Fruit fly (Drosophila melanogaster) whole organism, embryonic: ENCODE data around the gene sro.

Source experiments
- Ada2b ChIP-seq: fragments of 200-800 bp; sonication (Bioruptor generic); IDR thresholded peaks from 2 replicates; pipeline ENCODE4 v1.3.6; 2022; ENCODE audit warnings: missing biosample characterization, missing genetic modification characterization
- Atf3 ChIP-seq: fragments of 200-800 bp; sonication (Bioruptor generic); optimal IDR thresholded peaks from 3 replicates; lab custom pipeline; 2016; ENCODE audit warnings: missing biosample characterization, missing genetic modification characterization
- BEAF-32 ChIP-seq: fragments of 200-800 bp; sonication (Bioruptor generic); optimal IDR thresholded peaks from 3 replicates; lab custom pipeline; 2017; ENCODE audit warnings: missing biosample characterization, missing genetic modification characterization, mild to moderate bottlenecking, moderate library complexity, missing genetic modification reagents
- Bdp1 ChIP-seq: fragments of 200-800 bp; sonication (Bioruptor generic); optimal IDR thresholded peaks from 3 replicates; lab custom pipeline; 2016; ENCODE audit warnings: missing biosample characterization, missing genetic modification characterization
- CG11696 ChIP-seq: fragments of 200-800 bp; sonication (Bioruptor generic); IDR thresholded peaks from 2 replicates; pipeline ENCODE4 v1.3.6; 2022; ENCODE audit warnings: missing biosample characterization, missing genetic modification characterization
- CG12391 ChIP-seq: fragments of 200-800 bp; sonication (Bioruptor generic); optimal IDR thresholded peaks from 3 replicates; lab custom pipeline; 2018; ENCODE audit warnings: missing biosample characterization, mild to moderate bottlenecking, missing genetic modification characterization, moderate library complexity
- CG12769 ChIP-seq: fragments of 200-800 bp; sonication (Bioruptor generic); optimal IDR thresholded peaks from 2 replicates; lab custom pipeline; 2019; ENCODE audit warnings: missing biosample characterization, mild to moderate bottlenecking, missing genetic modification characterization, moderate library complexity
- CG12942 ChIP-seq: fragments of 200-800 bp; sonication (Bioruptor generic); optimal IDR thresholded peaks from 3 replicates; lab custom pipeline; 2016; ENCODE audit warnings: missing biosample characterization, missing genetic modification characterization
- CG13287 ChIP-seq: fragments of 200-800 bp; sonication (Bioruptor generic); IDR thresholded peaks from 2 replicates; pipeline ENCODE4 v1.3.6; 2022; ENCODE audit warnings: missing biosample characterization, missing genetic modification characterization; ENCODE audit not compliant: partially characterized antibody
- CG14014 ChIP-seq: fragments of 200-800 bp; sonication (Bioruptor generic); IDR thresholded peaks from 2 replicates; pipeline ENCODE4 v1.3.6; 2022; ENCODE audit warnings: missing biosample characterization, missing genetic modification characterization
- CG1603 ChIP-seq: fragments of 200-800 bp; sonication (Bioruptor generic); optimal IDR thresholded peaks from 2 replicates; lab custom pipeline; 2019; ENCODE audit warnings: missing biosample characterization, mild to moderate bottlenecking, missing genetic modification characterization, moderate library complexity
- CG17912 ChIP-seq: fragments of 200-800 bp; sonication (Bioruptor generic); optimal IDR thresholded peaks from 2 replicates; lab custom pipeline; 2018; ENCODE audit warnings: missing biosample characterization, mild to moderate bottlenecking, missing genetic modification characterization
- CG3726 ChIP-seq: fragments of 200-800 bp; sonication (Bioruptor generic); IDR thresholded peaks from 3 replicates; pipeline ENCODE4, ENCODE4 v1.3.6; 2022; ENCODE audit warnings: missing biosample characterization, missing genetic modification characterization
- CG4282 ChIP-seq: fragments of 200-800 bp; sonication (Bioruptor generic); optimal IDR thresholded peaks from 2 replicates; lab custom pipeline; 2016; ENCODE audit warnings: missing biosample characterization, missing genetic modification characterization
- CG6272 ChIP-seq: fragments of 200-800 bp; sonication (Bioruptor generic); IDR thresholded peaks from 2 replicates; pipeline ENCODE4 v1.3.6; 2022; ENCODE audit warnings: missing biosample characterization, missing genetic modification characterization
- CG6683 ChIP-seq: fragments of 200-800 bp; sonication (Bioruptor generic); optimal IDR thresholded peaks from 2 replicates; lab custom pipeline; 2017; ENCODE audit warnings: missing biosample characterization, mild to moderate bottlenecking, missing genetic modification characterization, missing genetic modification reagents
- CG6813 ChIP-seq: fragments of 200-800 bp; sonication (Bioruptor generic); optimal IDR thresholded peaks from 2 replicates; lab custom pipeline; 2017; ENCODE audit warnings: missing biosample characterization, missing genetic modification characterization, mild to moderate bottlenecking, moderate library complexity, missing genetic modification reagents
- CG8290 ChIP-seq, 3 experiments: fragments of 200-800 bp; sonication (Bioruptor generic); optimal IDR thresholded peaks; 2 replicates each; lab custom pipeline; 2016 to 2019; ENCODE audit warnings: missing biosample characterization in 3 of 3, missing genetic modification characterization in 3 of 3, mild to moderate bottlenecking in 2 of 3, moderate library complexity in 1 of 3
- CG8765 ChIP-seq: fragments of 200-800 bp; sonication (Bioruptor generic); IDR thresholded peaks from 2 replicates; pipeline ENCODE4 v1.3.6; 2022; ENCODE audit warnings: missing biosample characterization, missing genetic modification characterization
- CG9437 ChIP-seq: fragments of 200-800 bp; sonication (Bioruptor generic); optimal IDR thresholded peaks from 2 replicates; lab custom pipeline; 2018; ENCODE audit warnings: missing biosample characterization, mild to moderate bottlenecking, missing genetic modification characterization
- CoRest ChIP-seq: fragments of 200-800 bp; sonication (Bioruptor generic); optimal IDR thresholded peaks from 3 replicates; lab custom pipeline; 2018; ENCODE audit warnings: missing biosample characterization, mild to moderate bottlenecking, missing genetic modification characterization, moderate library complexity
- D ChIP-seq, 2 experiments: fragments of 200-800 bp in 1 of 2; fragments of >200 bp in 1 of 2; sonication (Bioruptor generic) in 1 of 2; optimal IDR thresholded peaks; 2 replicates in 1 of 2; 3 replicates in 1 of 2; lab custom pipeline; 2017; ENCODE audit warnings: mild to moderate bottlenecking in 1 of 2, missing biosample characterization in 1 of 2, missing genetic modification characterization in 1 of 2, missing genetic modification reagents in 1 of 2
- ERR ChIP-seq: fragments of 200-800 bp; sonication (Bioruptor generic); optimal IDR thresholded peaks from 2 replicates; lab custom pipeline; 2016; ENCODE audit warnings: missing biosample characterization, missing genetic modification characterization
- Gug ChIP-seq: fragments of 200-800 bp; sonication (Bioruptor generic); IDR thresholded peaks from 4 replicates; pipeline ENCODE4 v1.3.6; 2022; ENCODE audit warnings: missing biosample characterization, missing genetic modification characterization
- HHEX ChIP-seq: fragments of 200-800 bp; sonication (Bioruptor generic); optimal IDR thresholded peaks from 3 replicates; lab custom pipeline; 2017; ENCODE audit warnings: missing biosample characterization, mild to moderate bottlenecking, missing genetic modification characterization, missing genetic modification reagents
- Hmr ChIP-seq: fragments of 200-800 bp; sonication (Bioruptor generic); optimal IDR thresholded peaks from 3 replicates; lab custom pipeline; 2017; ENCODE audit warnings: mild to moderate bottlenecking, missing biosample characterization, missing genetic modification reagents, missing genetic modification characterization
- Max ChIP-seq: fragments of 200-800 bp; sonication (Bioruptor generic); optimal IDR thresholded peaks from 2 replicates; lab custom pipeline; 2016; ENCODE audit warnings: missing biosample characterization, mild to moderate bottlenecking, missing genetic modification characterization
- Nf-YB ChIP-seq: fragments of 200-800 bp; sonication (Bioruptor generic); optimal IDR thresholded peaks from 3 replicates; lab custom pipeline; 2019; ENCODE audit warnings: missing biosample characterization, mild to moderate bottlenecking, missing genetic modification characterization, moderate library complexity
- Sin3A ChIP-seq: fragments of >200 bp; optimal IDR thresholded peaks from 2 replicates; lab custom pipeline; 2018
- Sry-δ ChIP-seq: fragments of 200-800 bp; sonication (Bioruptor generic); optimal IDR thresholded peaks from 2 replicates; lab custom pipeline; 2016; ENCODE audit warnings: missing biosample characterization, missing genetic modification characterization
- bigmax ChIP-seq: fragments of 200-800 bp; sonication (Bioruptor generic); optimal IDR thresholded peaks from 2 replicates; lab custom pipeline; 2018; ENCODE audit warnings: missing biosample characterization, mild to moderate bottlenecking, missing genetic modification characterization
- btn ChIP-seq: fragments of 200-800 bp; sonication (Bioruptor generic); optimal IDR thresholded peaks from 2 replicates; lab custom pipeline; 2016; ENCODE audit warnings: missing biosample characterization, missing genetic modification characterization
- caup ChIP-seq: fragments of 200-800 bp; sonication (Bioruptor generic); optimal IDR thresholded peaks from 3 replicates; lab custom pipeline; 2017; ENCODE audit warnings: missing biosample characterization, mild to moderate bottlenecking, missing genetic modification characterization, moderate library complexity; ENCODE audit not compliant: severe bottlenecking
- chm ChIP-seq: fragments of 200-800 bp; sonication (Bioruptor generic); IDR thresholded peaks from 2 replicates; pipeline ENCODE4 v1.3.6; 2022; ENCODE audit warnings: missing biosample characterization, missing genetic modification characterization
- chn ChIP-seq: fragments of 200-800 bp; sonication (Bioruptor generic); optimal IDR thresholded peaks from 2 replicates; lab custom pipeline; 2016; ENCODE audit warnings: missing biosample characterization, missing genetic modification characterization
- ci ChIP-seq: fragments of 200-800 bp; sonication (Bioruptor generic); IDR thresholded peaks from 3 replicates; pipeline ENCODE4 v1.3.6; 2022; ENCODE audit warnings: missing biosample characterization, missing genetic modification characterization
- kah ChIP-seq: fragments of 200-800 bp; sonication (Bioruptor generic); optimal IDR thresholded peaks from 2 replicates; lab custom pipeline; 2018; ENCODE audit warnings: missing biosample characterization, mild to moderate bottlenecking, missing genetic modification characterization
- pb ChIP-seq: fragments of 200-800 bp; sonication (Bioruptor generic); optimal IDR thresholded peaks from 3 replicates; lab custom pipeline; 2016; ENCODE audit warnings: missing biosample characterization, missing genetic modification characterization
- pfk ChIP-seq: fragments of 200-800 bp; sonication (Bioruptor generic); optimal IDR thresholded peaks from 2 replicates; lab custom pipeline; 2018; ENCODE audit warnings: missing biosample characterization, mild to moderate bottlenecking, missing genetic modification characterization, moderate library complexity
- pho ChIP-seq: fragments of 200-800 bp; sonication (Bioruptor generic); optimal IDR thresholded peaks from 2 replicates; lab custom pipeline; 2016; ENCODE audit warnings: missing biosample characterization, missing genetic modification characterization
- phol ChIP-seq: fragments of 200-800 bp; sonication (Bioruptor generic); optimal IDR thresholded peaks from 3 replicates; lab custom pipeline; 2018; ENCODE audit warnings: missing biosample characterization, mild to moderate bottlenecking, missing genetic modification characterization, moderate library complexity
- pita ChIP-seq: fragments of 200-800 bp; sonication (Bioruptor generic); optimal IDR thresholded peaks from 2 replicates; lab custom pipeline; 2017; ENCODE audit warnings: missing biosample characterization, mild to moderate bottlenecking, missing genetic modification characterization
- sens ChIP-seq: fragments of 200-800 bp; sonication (Bioruptor generic); peaks from one replicate; lab custom pipeline; 2016; ENCODE audit warnings: missing biosample characterization, missing genetic modification characterization
- slou ChIP-seq: fragments of 200-800 bp; sonication (Bioruptor generic); optimal IDR thresholded peaks from 3 replicates; lab custom pipeline; 2016; ENCODE audit warnings: missing biosample characterization, missing genetic modification characterization
- tap ChIP-seq: fragments of 200-800 bp; optimal IDR thresholded peaks from 3 replicates; lab custom pipeline; 2019; ENCODE audit warnings: missing biosample characterization, mild to moderate bottlenecking, missing genetic modification characterization, moderate library complexity
- tna ChIP-seq: fragments of 200-800 bp; sonication (Bioruptor generic); IDR thresholded peaks from 2 replicates; pipeline ENCODE4 v1.3.6; 2022; ENCODE audit warnings: missing biosample characterization, missing genetic modification characterization; ENCODE audit not compliant: partially characterized antibody
- vvl ChIP-seq: fragments of 200-800 bp; sonication (Bioruptor generic); IDR thresholded peaks from 2 replicates; pipeline ENCODE4 v1.3.6; 2022; ENCODE audit warnings: missing biosample characterization, missing genetic modification characterization
- wdn ChIP-seq: fragments of 200-800 bp; sonication (Bioruptor generic); IDR thresholded peaks from 2 replicates; pipeline ENCODE4 v1.3.6; 2022; ENCODE audit warnings: missing biosample characterization, missing genetic modification characterization
- z ChIP-seq: fragments of 200-800 bp; sonication (Bioruptor generic); IDR thresholded peaks from 3 replicates; pipeline ENCODE4 v1.3.6; 2022; ENCODE audit warnings: missing biosample characterization, missing genetic modification characterization
- zen ChIP-seq: fragments of 200-800 bp; sonication (Bioruptor generic); optimal IDR thresholded peaks from 3 replicates; lab custom pipeline; 2018; ENCODE audit warnings: missing biosample characterization, mild to moderate bottlenecking, missing genetic modification characterization, moderate library complexity

The sro gene

DNA sequence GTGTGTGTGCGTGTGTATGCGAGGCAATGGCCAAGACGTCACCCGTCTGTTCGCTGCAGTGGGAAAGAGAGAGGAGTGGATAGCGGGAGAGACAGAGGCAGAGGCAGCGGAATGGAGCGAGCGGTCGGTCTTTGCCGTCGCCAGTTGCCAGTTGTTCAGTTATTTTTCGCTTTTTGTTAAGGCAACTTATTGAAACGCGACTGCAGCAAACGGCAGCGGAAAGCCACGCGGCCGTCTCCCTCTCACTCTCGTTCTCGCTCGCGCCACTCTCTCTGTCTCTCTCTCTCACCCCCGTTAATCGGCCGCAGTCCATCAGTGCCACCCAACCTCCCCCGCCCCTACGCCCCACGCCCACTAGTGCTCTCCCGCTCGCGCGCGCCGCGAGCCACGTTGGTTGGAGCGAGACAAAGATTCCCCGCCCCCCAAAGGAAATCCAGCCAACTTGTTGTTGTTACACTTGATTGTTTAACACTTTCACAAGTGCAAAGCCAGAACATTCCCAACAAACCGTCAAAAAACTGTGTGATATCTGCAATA lies 21.5 kb upstream of the sro start (continued):
- TF ChIP-seq bigmax (GFP tag; lab: Kevin White, UChicago) (peak; percentile 6), phol (tag; lab: Kevin White, UChicago) (no peak), pho (no peak), BEAF-32 (GFP tag; lab: Kevin White, UChicago) (no peak), CG1603 (peak; percentile 22), wdn (0 out of 2 replicates have a peak, but pooled peaks have one; percentile 18), chm (GFP tag; lab: Robert Waterston, UW) (peak; percentile 62; the same call in 1 of the 2 replicates), caup (GFP tag; lab: Kevin White, UChicago) (peak; percentile 18), CG12942 (GFP tag; lab: Kevin White, UChicago) (no peak), Nf-YB (GFP tag; lab: Kevin White, UChicago) (peak; percentile 44), kah (GFP tag; lab: Kevin White, UChicago) (peak; percentile 52), Bdp1 (GFP tag; lab: Kevin White, UChicago) (no peak), CG8290 (GFP tag; optimal IDR thresholded peaks at IDR 0.05; lab: Kevin White, UChicago) (no peak), CG8290 (tag; optimal IDR thresholded peaks at IDR 0.05; lab: Kevin White, UChicago) (peak in 1 of 2 experiments; percentile 80), CG6272 (GFP tag; lab: Robert Waterston, UW) (no peak), HHEX (GFP tag; lab: Kevin White, UChicago) (peak; percentile 57), zen (tag; lab: Kevin White, UChicago) (no peak), CG12391 (no peak), CG14014 (GFP tag; lab: Robert Waterston, UW) (peak; percentile 5; the same call in 1 of the 2 replicates), CG13287 (peak; percentile 61; the same call in 1 of the 2 replicates), CoRest (tag; lab: Kevin White, UChicago) (no peak), Atf3 (no peak), ci (peak; percentile 80; the same call in 2 of the 3 replicates), CG6813 (GFP tag; lab: Kevin White, UChicago) (no peak), sens (GFP tag; lab: Kevin White, UChicago) (no peak), CG12769 (peak; percentile 90), ERR (GFP tag; lab: Kevin White, UChicago) (peak; percentile 30), z (GFP tag; lab: Robert Waterston, UW) (peak; percentile 93), chn (peak; percentile 2), btn (no peak), CG4282 (GFP tag; lab: Kevin White, UChicago) (no peak), pfk (GFP tag; lab: Kevin White, UChicago) (peak; percentile 28), Gug (GFP tag; lab: Robert Waterston, UW) (no peak), CG11696 (GFP tag; lab: Robert Waterston, UW) (no peak)

DNA sequence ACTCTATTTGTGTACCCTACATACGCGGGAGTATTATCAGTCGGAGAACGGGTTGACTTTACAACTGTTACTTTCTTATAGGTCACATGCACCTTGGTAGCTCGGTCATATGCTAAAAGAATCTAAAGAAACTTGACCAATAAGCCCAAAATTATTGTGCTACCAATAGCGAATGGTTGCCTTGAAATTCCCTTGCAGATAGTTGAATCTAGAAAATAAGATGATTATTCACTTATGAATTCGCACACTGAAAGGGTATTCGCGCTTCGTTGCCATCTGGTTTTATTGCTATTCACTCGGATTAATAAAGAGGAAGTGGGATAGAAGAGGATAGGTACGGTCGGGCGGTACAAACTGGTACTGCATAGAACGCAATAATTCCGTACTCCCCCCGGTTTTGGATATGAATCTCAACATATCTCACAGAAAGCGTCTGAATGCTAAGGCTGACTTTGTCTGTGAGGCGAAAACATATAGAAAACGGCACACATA lies 20.5 kb upstream of the sro start:
- no peak for TF ChIP-seq tna (GFP tag; lab: Robert Waterston, UW)
- no peak; the same call in 1 of the 2 replicates for TF ChIP-seq CG8765 (GFP tag; lab: Robert Waterston, UW)
- TF ChIP-seq tap = peak; percentile 28
- no peak for TF ChIP-seq CG3726 (GFP tag; lab: Robert Waterston, UW)
- TF ChIP-seq Ada2b (GFP tag; lab: Robert Waterston, UW) = peak; percentile 72
- no peak for TF ChIP-seq Sin3A (lab: Kevin White, UChicago)
- peak; percentile 57 for TF ChIP-seq Max (GFP tag; lab: Kevin White, UChicago)
- TF ChIP-seq vvl (GFP tag; lab: Robert Waterston, UW) = peak; percentile 69
- TF ChIP-seq pb (GFP tag; lab: Kevin White, UChicago) = peak; percentile 78
- TF ChIP-seq Sry-δ = peak; percentile 2
- peak; percentile 22 for TF ChIP-seq CG6683 (GFP tag; lab: Kevin White, UChicago)
- TF ChIP-seq CG9437 = peak; percentile 53
- peak; percentile 57 for TF ChIP-seq CG4282 (GFP tag; lab: Kevin White, UChicago)
- TF ChIP-seq Hmr (GFP tag; lab: Kevin White, UChicago) = peak; percentile 80
- TF ChIP-seq pita (GFP tag; lab: Kevin White, UChicago) = no peak
- no peak for TF ChIP-seq D (optimal IDR thresholded peaks at IDR 0.05; lab: Kevin White, UChicago)
- peak; percentile 19 for TF ChIP-seq D (GFP tag; optimal IDR thresholded peaks at IDR 0.05; lab: Kevin White, UChicago)
- TF ChIP-seq CG17912 (GFP tag; lab: Kevin White, UChicago) = no peak
- TF ChIP-seq slou = peak; percentile 64
